Fruit fly (Drosophila melanogaster): ENCODE measurements around the gene Chsy.

Gene Chsy

DNA sequence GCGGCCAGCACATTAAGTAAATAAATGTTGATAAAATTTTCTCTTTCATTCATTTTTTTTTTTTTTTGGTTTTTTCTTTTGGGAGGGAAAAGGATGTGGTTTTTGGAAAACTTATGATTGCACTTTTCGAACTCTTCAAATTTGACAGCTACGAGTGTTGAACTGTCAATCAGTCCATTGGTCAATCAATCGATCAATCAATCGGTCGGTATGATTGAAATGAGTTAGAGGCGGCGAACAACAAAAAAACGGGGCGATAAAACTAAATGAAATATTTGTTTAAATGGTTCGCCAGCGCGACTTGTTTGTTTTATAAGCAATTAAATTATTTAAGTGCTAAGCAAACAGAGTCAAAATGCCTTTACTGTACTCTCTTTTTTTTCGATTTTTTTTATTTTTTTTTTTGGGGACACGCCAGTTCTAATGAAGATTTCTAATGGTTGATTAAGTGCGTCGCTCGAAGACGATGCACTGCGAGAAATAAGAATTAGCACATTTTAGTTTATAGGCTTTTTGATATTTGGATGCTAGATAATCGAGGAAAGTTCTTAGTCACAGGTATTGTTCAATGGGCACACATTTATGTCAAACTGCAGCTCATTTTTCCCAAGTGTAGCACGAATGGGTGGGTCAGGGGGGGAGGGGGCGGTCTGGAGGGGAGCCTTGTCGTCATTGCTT, 25.8 kb upstream of the Chsy start (continued):
- TF ChIP-seq Bgb (GFP tag; IDR thresholded peaks at IDR 0.05; ENCODE audit: partially characterized antibody) = no peak
- no peak for TF ChIP-seq sna (GFP tag; IDR thresholded peaks at IDR 0.05; ENCODE audit: partially characterized antibody)
- peak; percentile 83 for TF ChIP-seq lab (GFP tag; optimal IDR thresholded peaks at IDR 0.05)
- TF ChIP-seq Aef1 (GFP tag; IDR thresholded peaks at IDR 0.05) = peak; percentile 78
- TF ChIP-seq CG12659 (GFP tag; optimal IDR thresholded peaks at IDR 0.05) = peak; percentile 74
- peak; percentile 85 for TF ChIP-seq CG4424 (GFP tag; optimal IDR thresholded peaks at IDR 0.05)
- peak; percentile 76 for TF ChIP-seq Dbx (GFP tag; IDR thresholded peaks at IDR 0.05)
- TF ChIP-seq btn (GFP tag; optimal IDR thresholded peaks at IDR 0.05) = peak; percentile 58
- TF ChIP-seq nom (GFP tag; optimal IDR thresholded peaks at IDR 0.05) = no peak
- TF ChIP-seq yki (optimal IDR thresholded peaks at IDR 0.05) = no peak
- TF ChIP-seq lmd (GFP tag; IDR thresholded peaks at IDR 0.05) = peak; percentile 83
- TF ChIP-seq dimm (GFP tag; IDR thresholded peaks at IDR 0.05) = peak; percentile 78
- no peak for TF ChIP-seq CG2129 (GFP tag; IDR thresholded peaks at IDR 0.05; ENCODE audit: partially characterized antibody)
- TF ChIP-seq CG8290 (GFP tag; optimal IDR thresholded peaks at IDR 0.05) = peak; percentile 80
- peak in 1 of 2 experiments; percentile 78 for TF ChIP-seq CG8290 (tag; optimal IDR thresholded peaks at IDR 0.05)
- TF ChIP-seq mld (GFP tag; IDR thresholded peaks at IDR 0.05; ENCODE audit: partially characterized antibody) = no peak
- no peak for TF ChIP-seq Hr78 (GFP tag; optimal IDR thresholded peaks at IDR 0.05)
- TF ChIP-seq CG18599 (GFP tag; optimal IDR thresholded peaks at IDR 0.05) = peak; percentile 80
- no peak for TF ChIP-seq BEAF-32 (GFP tag; optimal IDR thresholded peaks at IDR 0.05)
- peak; percentile 63 for TF ChIP-seq nau (GFP tag; optimal IDR thresholded peaks at IDR 0.05)
- TF ChIP-seq CHES-1-like (GFP tag; optimal IDR thresholded peaks at IDR 0.05) = no peak
- TF ChIP-seq CG11247 (GFP tag; IDR thresholded peaks at IDR 0.05) = peak; percentile 63; the same call in 1 of the 2 replicates
- TF ChIP-seq CG5953 (GFP tag; IDR thresholded peaks at IDR 0.05) = no peak
- peak; percentile 83 for TF ChIP-seq CG8359 (GFP tag; optimal IDR thresholded peaks at IDR 0.05; ENCODE audit: borderline replicate concordance)
- TF ChIP-seq D19A (tag; optimal IDR thresholded peaks at IDR 0.05) = peak; percentile 71
- peak; percentile 33; the same call in 1 of the 3 replicates for TF ChIP-seq CG7357 (GFP tag; IDR thresholded peaks at IDR 0.05)
- peak; percentile 39 for TF ChIP-seq Lhr (GFP tag; optimal IDR thresholded peaks at IDR 0.05)
- TF ChIP-seq Elba2 (GFP tag; optimal IDR thresholded peaks at IDR 0.05) = no peak
- peak; percentile 66; the same call in 1 of the 2 replicates for TF ChIP-seq CG7372 (GFP tag; IDR thresholded peaks at IDR 0.05)
- peak; percentile 74 for TF ChIP-seq repo (GFP tag; optimal IDR thresholded peaks at IDR 0.05)
- peak; percentile 0 for TF ChIP-seq abd-A (tag; optimal IDR thresholded peaks at IDR 0.05)
- no peak for TF ChIP-seq CG9797 (GFP tag; optimal IDR thresholded peaks at IDR 0.05)
- TF ChIP-seq fd64A (GFP tag; optimal IDR thresholded peaks at IDR 0.05) = peak; percentile 69
- TF ChIP-seq CG7839 (tag; optimal IDR thresholded peaks at IDR 0.05) = peak; percentile 87
- TF ChIP-seq croc (GFP tag; conservative IDR thresholded peaks at IDR 0.05) = peak; percentile 59; the same call in 2 of the 3 replicates
- no peak for TF ChIP-seq CG16813 (GFP tag; IDR thresholded peaks at IDR 0.05; ENCODE audit: partially characterized antibody)
- TF ChIP-seq CG6854 (GFP tag; optimal IDR thresholded peaks at IDR 0.05) = peak; percentile 21
- TF ChIP-seq CG4282 (GFP tag; optimal IDR thresholded peaks at IDR 0.05) = no peak
- TF ChIP-seq CG4707 (GFP tag; optimal IDR thresholded peaks at IDR 0.05) = peak; percentile 72
- peak; percentile 48 for TF ChIP-seq CG33213 (GFP tag; optimal IDR thresholded peaks at IDR 0.05)
- peak; percentile 11 for TF ChIP-seq HmgD (GFP tag; optimal IDR thresholded peaks at IDR 0.05)
- peak; percentile 41 for TF ChIP-seq D19B (GFP tag; optimal IDR thresholded peaks at IDR 0.05)
- 0 out of 2 replicates have a peak, but pooled peaks have one; percentile 44 for TF ChIP-seq CG11085 (GFP tag; IDR thresholded peaks at IDR 0.05)
- TF ChIP-seq CG31365 (tag; optimal IDR thresholded peaks at IDR 0.05) = peak; percentile 52
- peak; percentile 78 for TF ChIP-seq oc (tag; optimal IDR thresholded peaks at IDR 0.05)
- TF ChIP-seq tna (GFP tag; IDR thresholded peaks at IDR 0.05; ENCODE audit: partially characterized antibody) = no peak
- TF ChIP-seq CG6813 (GFP tag; optimal IDR thresholded peaks at IDR 0.05) = peak; percentile 60
- TF ChIP-seq CG5180 (GFP tag; optimal IDR thresholded peaks at IDR 0.05) = peak; percentile 59

All from whole organism, embryonic.